Worm (Caenorhabditis elegans) whole organism, early embryonic: ENCODE data around the gene Y53G8AL.3.

Experiments used
- B0310.2 ChIP-seq: sonication (generic microtip); optimal IDR thresholded peaks from 2 replicates; lab custom pipeline; 2016; ENCODE audit warnings: mild to moderate bottlenecking, missing genetic modification characterization, missing compliant biosample characterization
- F13C5.2 ChIP-seq: sonication (generic microtip); optimal IDR thresholded peaks from 2 replicates; lab custom pipeline; 2017; ENCODE audit warnings: mild to moderate bottlenecking, missing genetic modification characterization, inconsistent platforms, missing compliant biosample characterization
- aly-1 ChIP-seq: sonication (generic microtip); optimal IDR thresholded peaks from 2 replicates; lab custom pipeline; 2016; ENCODE audit warnings: missing genetic modification characterization, missing compliant biosample characterization
- ama-1 ChIP-seq: fragments of 150-350 bp; optimal IDR thresholded peaks from 2 replicates; lab custom pipeline; 2014
- ceh-36 ChIP-seq: sonication (generic microtip); optimal IDR thresholded peaks from 2 replicates; lab custom pipeline; 2016; ENCODE audit warnings: missing genetic modification characterization, inconsistent platforms, missing compliant biosample characterization
- flt-1 ChIP-seq: fragments of 200-800 bp; sonication (Bioruptor generic); IDR thresholded peaks from 2 replicates; pipeline ENCODE4 v1.3.6; 2022; ENCODE audit warnings: missing genetic modification characterization, missing compliant biosample characterization
- hmg-4 ChIP-seq: fragments of 200-800 bp; sonication (Bioruptor generic); optimal IDR thresholded peaks from 2 replicates; lab custom pipeline; 2018; ENCODE audit warnings: mild to moderate bottlenecking, missing genetic modification characterization, missing compliant biosample characterization
- hnd-1 ChIP-seq: sonication (generic microtip); optimal IDR thresholded peaks from 2 replicates; lab custom pipeline; 2016; ENCODE audit warnings: missing genetic modification characterization, missing compliant biosample characterization
- pes-1 ChIP-seq: fragments of 200-800 bp; sonication (Bioruptor generic); IDR thresholded peaks from 2 replicates; pipeline ENCODE4 v1.3.6; 2022; ENCODE audit warnings: missing genetic modification reagents, missing genetic modification characterization, missing compliant biosample characterization
- scrt-1 ChIP-seq: fragments of 200-800 bp; sonication (Bioruptor generic); IDR thresholded peaks from 2 replicates; pipeline ENCODE4 v1.3.6; 2022; ENCODE audit warnings: missing genetic modification characterization, missing compliant biosample characterization
- sea-1 ChIP-seq: fragments of 200-800 bp; sonication (Bioruptor generic); conservative IDR thresholded peaks from 2 replicates; pipeline ENCODE4 v1.3.6; 2022; ENCODE audit warnings: missing genetic modification characterization, missing compliant biosample characterization
- tbx-11 ChIP-seq: fragments of 200-800 bp; sonication (Bioruptor generic); IDR thresholded peaks from 2 replicates; pipeline ENCODE4 v1.3.6; 2022; ENCODE audit warnings: missing genetic modification characterization, missing compliant biosample characterization
- tbx-37 ChIP-seq: fragments of 200-800 bp; sonication (Bioruptor generic); conservative IDR thresholded peaks from 2 replicates; pipeline ENCODE4 v1.3.6; 2022; ENCODE audit warnings: missing genetic modification reagents, missing genetic modification characterization, missing compliant biosample characterization

DNA sequence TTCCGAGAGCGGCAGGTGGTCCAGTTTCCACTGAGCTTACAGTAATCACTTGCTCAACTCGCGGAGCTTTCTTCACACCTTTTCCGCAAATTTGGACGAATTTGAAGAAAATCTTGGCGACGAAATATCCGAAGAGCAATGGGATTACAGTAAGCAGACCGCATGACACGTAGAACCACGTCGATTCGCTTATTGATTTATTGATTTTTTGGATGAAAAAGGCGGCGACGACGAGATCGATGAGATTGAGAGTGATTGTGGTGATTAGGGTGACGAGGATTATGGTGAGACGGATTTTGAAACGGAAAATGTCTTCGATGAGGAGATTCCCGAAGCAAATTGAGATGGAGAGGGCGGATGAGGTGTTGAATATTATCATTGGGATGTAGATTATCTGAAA lies 10.8 kb upstream of the Y53G8AL.3 start:
- TF ChIP-seq tbx-37 (no peak), ama-1 (lab: Kevin White, UChicago) (no peak), scrt-1 (GFP tag; lab: Robert Waterston, UW) (no peak), sea-1 (GFP tag; lab: Robert Waterston, UW) (no peak), F13C5.2 (no peak), tbx-11 (GFP tag; lab: Robert Waterston, UW) (no peak), aly-1 (tag; lab: Kevin White, UChicago) (no peak), B0310.2 (no peak), flt-1 (GFP tag; lab: Robert Waterston, UW) (no peak), pes-1 (no peak), hnd-1 (tag; lab: Kevin White, UChicago) (no peak), hmg-4 (GFP tag; lab: Kevin White, UChicago) (no peak), ceh-36 (tag; lab: Kevin White, UChicago) (no peak)
